Worm (Caenorhabditis elegans) whole organism, L4 larva: ENCODE results near the gene egl-19.

Source experiments
- D1046.2 ChIP-seq: fragments of 200-800 bp; sonication (Bioruptor generic); IDR thresholded peaks from 2 replicates; pipeline ENCODE4 v1.3.6; 2022; ENCODE audit warnings: missing genetic modification characterization, missing compliant biosample characterization
- T20F7.1 ChIP-seq: fragments of 200-800 bp; sonication (Bioruptor generic); optimal IDR thresholded peaks from 2 replicates; lab custom pipeline; 2018; ENCODE audit warnings: mild to moderate bottlenecking, missing genetic modification characterization, missing compliant biosample characterization
- Y105C5A.15 ChIP-seq: fragments of 200-800 bp; sonication (Bioruptor generic); IDR thresholded peaks from 2 replicates; pipeline ENCODE4 v1.3.6; 2022; ENCODE audit warnings: missing genetic modification characterization, missing compliant biosample characterization
- Y48G9A.11 ChIP-seq: fragments of 200-800 bp; sonication (Bioruptor generic); IDR thresholded peaks from 2 replicates; pipeline ENCODE4 v1.3.6; 2022; ENCODE audit warnings: missing genetic modification reagents, missing genetic modification characterization, missing compliant biosample characterization
- Y5F2A.4 ChIP-seq: fragments of 200-800 bp; sonication (Bioruptor generic); optimal IDR thresholded peaks from 2 replicates; lab custom pipeline; 2018; ENCODE audit warnings: mild to moderate bottlenecking, missing genetic modification characterization, missing compliant biosample characterization
- Y75B8A.6 ChIP-seq: fragments of 200-800 bp; sonication (Bioruptor generic); IDR thresholded peaks from 2 replicates; pipeline ENCODE4 v1.3.6; 2022; ENCODE audit warnings: missing genetic modification reagents, missing genetic modification characterization, missing compliant biosample characterization
- ZK337.2 ChIP-seq: fragments of 200-800 bp; sonication (Bioruptor generic); IDR thresholded peaks from 2 replicates; pipeline ENCODE4 v1.3.6; 2022; ENCODE audit warnings: missing genetic modification reagents, missing genetic modification characterization, missing compliant biosample characterization
- arid-1 ChIP-seq: fragments of 200-800 bp; sonication (Bioruptor generic); conservative IDR thresholded peaks from 2 replicates; pipeline ENCODE4 v1.3.6; 2022; ENCODE audit warnings: missing genetic modification reagents, missing genetic modification characterization, missing compliant biosample characterization
- attf-4 ChIP-seq: sonication (generic microtip); optimal IDR thresholded peaks from 3 replicates; lab custom pipeline; 2017; ENCODE audit warnings: missing biosample characterization, missing genetic modification characterization
- ceh-28 ChIP-seq: fragments of 150-350 bp; optimal IDR thresholded peaks from 2 replicates; lab custom pipeline; 2014; ENCODE audit warnings: missing biosample characterization, missing genetic modification reagents, missing genetic modification characterization
- ceh-44 ChIP-seq: fragments of 200-800 bp; sonication (Bioruptor generic); IDR thresholded peaks from 2 replicates; pipeline ENCODE4 v1.3.6; 2022; ENCODE audit warnings: missing genetic modification reagents, missing genetic modification characterization, missing compliant biosample characterization
- ces-1 ChIP-seq: fragments of 150-350 bp; sonication (generic microtip); optimal IDR thresholded peaks from 4 replicates; lab custom pipeline; 2014; ENCODE audit warnings: missing biosample characterization, missing genetic modification reagents, missing genetic modification characterization
- cey-2 ChIP-seq: sonication (generic microtip); optimal IDR thresholded peaks from 3 replicates; lab custom pipeline; 2017; ENCODE audit warnings: missing genetic modification characterization, mild to moderate bottlenecking, missing compliant biosample characterization, antibody characterized with exemption, borderline replicate concordance; ENCODE audit not compliant: insufficient read depth
- daf-12 ChIP-seq: fragments of 150-350 bp; optimal IDR thresholded peaks from 2 replicates; lab custom pipeline; 2014; ENCODE audit warnings: missing biosample characterization, missing genetic modification reagents, missing genetic modification characterization
- dmd-6 ChIP-seq: fragments of 200-800 bp; sonication (Bioruptor generic); IDR thresholded peaks from 2 replicates; pipeline ENCODE4 v1.3.6; 2022; ENCODE audit warnings: missing genetic modification reagents, missing genetic modification characterization, missing compliant biosample characterization
- dmd-9 ChIP-seq: fragments of 200-800 bp; sonication (Bioruptor generic); IDR thresholded peaks from 2 replicates; pipeline ENCODE4 v1.3.6; 2022; ENCODE audit warnings: missing genetic modification reagents, missing genetic modification characterization, missing compliant biosample characterization
- dpl-1 ChIP-seq: fragments of 150-350 bp; optimal IDR thresholded peaks from 2 replicates; lab custom pipeline; 2014; ENCODE audit warnings: missing biosample characterization, missing genetic modification reagents, missing genetic modification characterization
- fkh-10 ChIP-seq: fragments of 150-350 bp; optimal IDR thresholded peaks from 2 replicates; lab custom pipeline; 2014; ENCODE audit warnings: missing biosample characterization, missing genetic modification reagents, missing genetic modification characterization
- fos-1 ChIP-seq: fragments of 150-350 bp; optimal IDR thresholded peaks from 2 replicates; lab custom pipeline; 2014; ENCODE audit warnings: missing biosample characterization, missing genetic modification characterization
- hif-1 ChIP-seq, 2 experiments: sonication (generic microtip); optimal IDR thresholded peaks; 2 replicates each; lab custom pipeline; 2016 to 2017; ENCODE audit warnings: missing compliant biosample characterization in 2 of 2, missing genetic modification characterization in 2 of 2, missing genetic modification reagents in 2 of 2, missing genotype in 2 of 2, mild to moderate bottlenecking in 1 of 2
- hlh-11 ChIP-seq: fragments of 200-800 bp; sonication (Bioruptor generic); optimal IDR thresholded peaks from 2 replicates; lab custom pipeline; 2018; ENCODE audit warnings: mild to moderate bottlenecking, missing genetic modification characterization, missing compliant biosample characterization
- hlh-30 ChIP-seq: sonication (generic microtip); optimal IDR thresholded peaks from 2 replicates; lab custom pipeline; 2017; ENCODE audit warnings: antibody characterized with exemption, mild to moderate bottlenecking, missing genetic modification characterization, missing compliant biosample characterization; ENCODE audit not compliant: insufficient read depth
- jun-1 ChIP-seq: fragments of 150-350 bp; optimal IDR thresholded peaks from 2 replicates; lab custom pipeline; 2014; ENCODE audit warnings: missing biosample characterization, missing genetic modification reagents, missing genetic modification characterization
- lin-13 ChIP-seq: fragments of 150-350 bp; optimal IDR thresholded peaks from 2 replicates; lab custom pipeline; 2014; ENCODE audit warnings: missing biosample characterization, missing genetic modification reagents, missing genetic modification characterization
- lin-29 ChIP-seq: fragments of 200-800 bp; sonication (Bioruptor generic); IDR thresholded peaks from 2 replicates; pipeline ENCODE4 v1.3.6; 2022; ENCODE audit warnings: missing genetic modification reagents, missing genetic modification characterization, missing compliant biosample characterization
- lin-38 ChIP-seq: fragments of 200-800 bp; sonication (Bioruptor generic); IDR thresholded peaks from 2 replicates; pipeline ENCODE4 v1.3.6; 2022; ENCODE audit warnings: missing genetic modification reagents, missing genetic modification characterization, missing compliant biosample characterization
- madf-9 ChIP-seq: fragments of 200-800 bp; sonication (Bioruptor generic); conservative IDR thresholded peaks from 2 replicates; pipeline ENCODE4 v1.3.6; 2022; ENCODE audit warnings: missing genetic modification reagents, missing genetic modification characterization, missing compliant biosample characterization
- mxl-2 ChIP-seq: fragments of 200-800 bp; sonication (Bioruptor generic); conservative IDR thresholded peaks from 2 replicates; pipeline ENCODE4 v1.3.6; 2022; ENCODE audit warnings: missing genetic modification reagents, missing genetic modification characterization, missing compliant biosample characterization
- nhr-102 ChIP-seq: sonication (generic microtip); optimal IDR thresholded peaks from 2 replicates; lab custom pipeline; 2016; ENCODE audit warnings: mild to moderate bottlenecking, missing genetic modification characterization, moderate library complexity, missing compliant biosample characterization
- nhr-111 ChIP-seq: fragments of 200-800 bp; sonication (Bioruptor generic); optimal IDR thresholded peaks from 2 replicates; lab custom pipeline; 2018; ENCODE audit warnings: mild to moderate bottlenecking, missing genetic modification characterization, missing compliant biosample characterization
- nhr-25 ChIP-seq: sonication (generic microtip); optimal IDR thresholded peaks from 2 replicates; lab custom pipeline; 2017; ENCODE audit warnings: missing genetic modification characterization, mild to moderate bottlenecking, missing compliant biosample characterization, antibody characterized with exemption, moderate library complexity, borderline replicate concordance; ENCODE audit not compliant: insufficient read depth
- nhr-41 ChIP-seq: fragments of 200-800 bp; sonication (Bioruptor generic); IDR thresholded peaks from 2 replicates; pipeline ENCODE4 v1.3.6; 2022; ENCODE audit warnings: missing genetic modification reagents, missing genetic modification characterization, missing compliant biosample characterization
- nhr-42 ChIP-seq: fragments of 200-800 bp; sonication (Bioruptor generic); IDR thresholded peaks from 2 replicates; pipeline ENCODE4 v1.3.6; 2022; ENCODE audit warnings: missing genetic modification characterization, missing compliant biosample characterization
- nhr-6 ChIP-seq: fragments of 150-350 bp; optimal IDR thresholded peaks from 2 replicates; lab custom pipeline; 2014; ENCODE audit warnings: missing biosample characterization, missing genetic modification characterization
- nhr-76 ChIP-seq: fragments of 150-350 bp; optimal IDR thresholded peaks from 2 replicates; lab custom pipeline; 2014; ENCODE audit warnings: missing biosample characterization, missing genetic modification characterization
- php-3 ChIP-seq: fragments of 200-800 bp; sonication (Bioruptor generic); IDR thresholded peaks from 2 replicates; pipeline ENCODE4 v1.3.6; 2022; ENCODE audit warnings: missing genetic modification reagents, missing genetic modification characterization, missing compliant biosample characterization
- rbr-2 ChIP-seq: sonication (generic microtip); optimal IDR thresholded peaks from 2 replicates; lab custom pipeline; 2016; ENCODE audit warnings: missing genotype, missing genetic modification characterization, missing compliant biosample characterization
- saeg-2 ChIP-seq: fragments of 200-800 bp; sonication (Bioruptor generic); IDR thresholded peaks from 2 replicates; pipeline ENCODE4 v1.3.6; 2022; ENCODE audit warnings: missing genetic modification reagents, missing genetic modification characterization, missing compliant biosample characterization
- sdz-12 ChIP-seq: fragments of 200-800 bp; sonication (Bioruptor generic); optimal IDR thresholded peaks from 2 replicates; lab custom pipeline; 2018; ENCODE audit warnings: mild to moderate bottlenecking, missing genetic modification characterization, missing compliant biosample characterization
- snpc-4 ChIP-seq: fragments of 150-350 bp; optimal IDR thresholded peaks from 2 replicates; lab custom pipeline; 2014; ENCODE audit warnings: missing biosample characterization, missing genetic modification characterization
- spr-3 ChIP-seq: fragments of 200-800 bp; sonication (Bioruptor generic); optimal IDR thresholded peaks from 2 replicates; lab custom pipeline; 2018; ENCODE audit warnings: mild to moderate bottlenecking, missing genetic modification characterization, missing compliant biosample characterization
- tag-97 ChIP-seq: fragments of 200-800 bp; sonication (Bioruptor generic); IDR thresholded peaks from 2 replicates; pipeline ENCODE4 v1.3.6; 2022; ENCODE audit warnings: missing genetic modification characterization, missing compliant biosample characterization
- unc-39 ChIP-seq: sonication (generic microtip); optimal IDR thresholded peaks from 2 replicates; lab custom pipeline; 2017; ENCODE audit warnings: missing biosample characterization, missing genetic modification characterization
- unc-62 ChIP-seq, 3 experiments: fragments of 150-350 bp in 1 of 3; sonication (generic microtip); optimal IDR thresholded peaks in 2 of 3; peaks in 1 of 3; 1 replicate in 1 of 3; 2 replicates in 2 of 3; lab custom pipeline; 2014 to 2017; ENCODE audit warnings: missing biosample characterization in 3 of 3, missing genetic modification characterization in 3 of 3, missing genetic modification reagents in 3 of 3, missing genotype in 1 of 3
- vab-7 ChIP-seq: fragments of 200-800 bp; sonication (Bioruptor generic); IDR thresholded peaks from 2 replicates; pipeline ENCODE4 v1.3.6; 2022; ENCODE audit warnings: missing genetic modification reagents, missing genetic modification characterization, missing compliant biosample characterization
- zfp-2 ChIP-seq: sonication (generic microtip); optimal IDR thresholded peaks from 2 replicates; lab custom pipeline; 2016; ENCODE audit warnings: mild to moderate bottlenecking, missing genetic modification characterization, missing compliant biosample characterization
- zip-11 ChIP-seq: fragments of 200-800 bp; sonication (Bioruptor generic); IDR thresholded peaks from 2 replicates; pipeline ENCODE4 v1.3.6; 2022; ENCODE audit warnings: missing genetic modification characterization, missing compliant biosample characterization
- zip-2 ChIP-seq: fragments of 150-350 bp; optimal IDR thresholded peaks from 2 replicates; lab custom pipeline; 2014; ENCODE audit warnings: missing biosample characterization, missing genetic modification characterization
- ztf-11 ChIP-seq: fragments of 150-350 bp; optimal IDR thresholded peaks from 2 replicates; lab custom pipeline; 2014; ENCODE audit warnings: missing biosample characterization, missing genetic modification characterization
- ztf-7 ChIP-seq: fragments of 150-350 bp; optimal IDR thresholded peaks from 2 replicates; lab custom pipeline; 2014; ENCODE audit warnings: missing biosample characterization, missing genetic modification characterization

Gene egl-19

ce11 chrIV:7386835-7387551, 18.4 kb upstream of the egl-19 start:
- TF ChIP-seq unc-39 (tag; lab: Kevin White, UChicago) (no peak), Y105C5A.15 (GFP tag; lab: Robert Waterston, UW) (no peak), nhr-111 (GFP tag; lab: Kevin White, UChicago) (no peak), fkh-10 (no peak), Y5F2A.4 (GFP tag; lab: Kevin White, UChicago) (no peak), zip-2 (no peak), madf-9 (GFP tag; lab: Robert Waterston, UW) (no peak), nhr-6 (tag; lab: Kevin White, UChicago) (no peak), tag-97 (GFP tag; lab: Robert Waterston, UW) (no peak), spr-3 (no peak), ceh-44 (no peak), D1046.2 (GFP tag; lab: Robert Waterston, UW) (no peak), attf-4 (tag; lab: Kevin White, UChicago) (no peak), arid-1 (GFP tag; lab: Robert Waterston, UW) (no peak), T20F7.1 (GFP tag; lab: Kevin White, UChicago) (no peak), dmd-6 (no peak), vab-7 (no peak), lin-38 (GFP tag; lab: Robert Waterston, UW) (no peak), fos-1 (no peak), hif-1 (tag; optimal IDR thresholded peaks at IDR 0.05; lab: Kevin White, UChicago) (peak in 1 of 2 experiments; percentile 27), mxl-2 (no peak), Y75B8A.6 (GFP tag; lab: Robert Waterston, UW) (no peak), dmd-9 (GFP tag; lab: Robert Waterston, UW) (no peak), ZK337.2 (GFP tag; lab: Robert Waterston, UW) (no peak), jun-1 (tag; lab: Kevin White, UChicago) (no peak), dpl-1 (GFP tag; lab: Kevin White, UChicago) (no peak), lin-13 (GFP tag; lab: Kevin White, UChicago) (no peak), nhr-102 (tag; lab: Kevin White, UChicago) (no peak), cey-2 (tag; lab: Kevin White, UChicago) (no peak), php-3 (GFP tag; lab: Robert Waterston, UW) (no peak), ztf-7 (tag; lab: Kevin White, UChicago) (no peak), saeg-2 (GFP tag; lab: Robert Waterston, UW) (no peak), unc-62 (GFP tag; optimal IDR thresholded peaks at IDR 0.05 in 1 of 2; lab: Kevin White, UChicago) (peak in 1 of 2 experiments; percentile 82), unc-62 (tag; optimal IDR thresholded peaks at IDR 0.05; lab: Kevin White, UChicago) (no peak), snpc-4 (tag; lab: Kevin White, UChicago) (no peak), ces-1 (GFP tag; lab: Kevin White, UChicago) (no peak), rbr-2 (tag; lab: Kevin White, UChicago) (peak; percentile 43), daf-12 (tag; lab: Kevin White, UChicago) (no peak), Y48G9A.11 (GFP tag; lab: Robert Waterston, UW) (no peak), lin-29 (GFP tag; lab: Robert Waterston, UW) (no peak), ceh-28 (tag; lab: Kevin White, UChicago) (no peak), nhr-25 (tag; lab: Kevin White, UChicago) (no peak), hlh-30 (tag; lab: Kevin White, UChicago) (peak; percentile 82), zip-11 (no peak), hlh-11 (peak; percentile 65), zfp-2 (tag; lab: Kevin White, UChicago) (no peak), nhr-41 (no peak), nhr-42 (GFP tag; lab: Robert Waterston, UW) (no peak), ztf-11 (tag; lab: Kevin White, UChicago) (no peak), sdz-12 (GFP tag; lab: Kevin White, UChicago) (no peak), nhr-76 (tag; lab: Kevin White, UChicago) (no peak)
